Fruit fly (Drosophila melanogaster): ENCODE data around the gene CG17361.

DNA sequence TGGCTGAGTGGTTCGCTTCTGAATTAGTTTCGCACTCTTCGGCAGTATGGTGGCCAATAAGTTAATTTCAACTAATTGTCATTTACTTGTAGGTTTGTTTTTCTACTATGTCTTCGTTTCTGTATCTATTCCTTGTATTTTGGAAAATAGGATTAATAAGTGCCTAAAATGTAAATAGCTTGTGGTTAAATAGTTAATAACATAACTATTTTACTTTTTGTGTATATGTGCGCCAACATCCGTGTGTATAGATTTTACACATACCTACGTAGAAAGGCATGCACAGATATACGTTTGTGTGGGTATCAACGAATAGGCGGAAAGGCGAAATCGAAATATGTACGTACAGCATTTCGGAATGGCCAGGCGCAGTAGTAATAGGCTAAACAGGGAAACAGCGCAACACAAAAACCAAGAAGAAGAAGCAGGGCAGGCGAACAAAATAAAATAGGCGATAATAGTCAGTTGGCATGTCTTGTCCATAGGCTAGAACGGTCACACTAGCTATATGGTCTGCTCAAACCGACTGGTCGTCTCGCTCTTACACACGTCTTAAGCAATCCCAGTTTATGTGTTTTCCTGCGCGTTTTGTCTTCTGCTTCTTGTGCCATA is 5.6 kb downstream of the CG17361 start:
- TF ChIP-seq CG6854 (GFP tag; optimal IDR thresholded peaks at IDR 0.05) = no peak
- no peak for TF ChIP-seq CG11762 (GFP tag; optimal IDR thresholded peaks at IDR 0.05; ENCODE audit: insufficient read depth)

All from whole organism, prepupa.